Fruit fly (Drosophila melanogaster) whole organism, embryonic: Measurements from ENCODE around the gene Nf-YC.

ENCODE experiments used
- Antp ChIP-seq: fragments of 200-800 bp; sonication (Bioruptor generic); optimal IDR thresholded peaks from 3 replicates; lab custom pipeline; 2016; ENCODE audit warnings: missing biosample characterization, missing genetic modification characterization
- Atf-2 ChIP-seq: fragments of 200-800 bp; sonication (Bioruptor generic); optimal IDR thresholded peaks from 2 replicates; lab custom pipeline; 2016; ENCODE audit warnings: missing biosample characterization, missing genetic modification characterization
- B-H1 ChIP-seq: fragments of 200-800 bp; sonication (Bioruptor generic); IDR thresholded peaks from 3 replicates; pipeline ENCODE4 v1.3.6; 2022; ENCODE audit warnings: missing biosample characterization, missing genetic modification characterization
- Bdp1 ChIP-seq: fragments of 200-800 bp; sonication (Bioruptor generic); optimal IDR thresholded peaks from 3 replicates; lab custom pipeline; 2016; ENCODE audit warnings: missing biosample characterization, missing genetic modification characterization
- C15 ChIP-seq: fragments of 200-800 bp; sonication (Bioruptor generic); IDR thresholded peaks from 3 replicates; pipeline ENCODE4 v1.3.6; 2022; ENCODE audit warnings: missing biosample characterization, missing genetic modification characterization
- CG10274 ChIP-seq: fragments of 200-800 bp; sonication (Bioruptor generic); optimal IDR thresholded peaks from 3 replicates; lab custom pipeline; 2017; ENCODE audit warnings: missing biosample characterization, mild to moderate bottlenecking, missing genetic modification characterization
- CG10959 ChIP-seq: fragments of 200-800 bp; sonication (Bioruptor generic); IDR thresholded peaks from 2 replicates; pipeline ENCODE4 v1.3.6; 2022; ENCODE audit warnings: missing biosample characterization, missing genetic modification characterization
- CG10979 ChIP-seq: fragments of 200-800 bp; sonication (Bioruptor generic); optimal IDR thresholded peaks from 2 replicates; lab custom pipeline; 2018; ENCODE audit warnings: missing biosample characterization, mild to moderate bottlenecking, missing genetic modification characterization, moderate library complexity
- CG11085 ChIP-seq: fragments of 200-800 bp; sonication (Bioruptor generic); IDR thresholded peaks from 2 replicates; pipeline ENCODE4 v1.3.6; 2022; ENCODE audit warnings: missing biosample characterization, missing genetic modification characterization
- CG13287 ChIP-seq: fragments of 200-800 bp; sonication (Bioruptor generic); IDR thresholded peaks from 2 replicates; pipeline ENCODE4 v1.3.6; 2022; ENCODE audit warnings: missing biosample characterization, missing genetic modification characterization; ENCODE audit not compliant: partially characterized antibody
- CG13296 ChIP-seq: fragments of 200-800 bp; sonication (Bioruptor generic); optimal IDR thresholded peaks from 3 replicates; lab custom pipeline; 2018; ENCODE audit warnings: missing biosample characterization, mild to moderate bottlenecking, missing genetic modification characterization
- CG14050 ChIP-seq: fragments of 200-800 bp; sonication (Bioruptor generic); IDR thresholded peaks from 3 replicates; pipeline ENCODE4 v1.3.6; 2022; ENCODE audit warnings: missing biosample characterization, missing genetic modification characterization
- CG15011 ChIP-seq: fragments of 200-800 bp; sonication (Bioruptor generic); optimal IDR thresholded peaks from 3 replicates; lab custom pipeline; 2018; ENCODE audit warnings: missing biosample characterization, mild to moderate bottlenecking, missing genetic modification characterization
- CG30431 ChIP-seq: fragments of 200-800 bp; sonication (Bioruptor generic); optimal IDR thresholded peaks from 2 replicates; lab custom pipeline; 2017; ENCODE audit warnings: missing biosample characterization, missing genetic modification characterization
- CG3281 ChIP-seq: fragments of 200-800 bp; sonication (Bioruptor generic); optimal IDR thresholded peaks from 3 replicates; lab custom pipeline; 2017; ENCODE audit warnings: missing biosample characterization, mild to moderate bottlenecking, missing genetic modification characterization
- CG3726 ChIP-seq: fragments of 200-800 bp; sonication (Bioruptor generic); IDR thresholded peaks from 3 replicates; pipeline ENCODE4, ENCODE4 v1.3.6; 2022; ENCODE audit warnings: missing biosample characterization, missing genetic modification characterization
- CG3995 ChIP-seq: fragments of 200-800 bp; sonication (Bioruptor generic); optimal IDR thresholded peaks from 3 replicates; lab custom pipeline; 2016; ENCODE audit warnings: missing biosample characterization, missing genetic modification characterization
- CG6175 ChIP-seq: fragments of 200-800 bp; sonication (Bioruptor generic); IDR thresholded peaks from 3 replicates; pipeline ENCODE4 v1.3.6; 2022; ENCODE audit warnings: missing biosample characterization, missing genetic modification characterization
- CG6791 ChIP-seq: fragments of 200-800 bp; sonication (Bioruptor generic); IDR thresholded peaks from 3 replicates; pipeline ENCODE4 v1.3.6; 2022; ENCODE audit warnings: missing biosample characterization, missing genetic modification characterization; ENCODE audit not compliant: partially characterized antibody
- CG6813 ChIP-seq: fragments of 200-800 bp; sonication (Bioruptor generic); optimal IDR thresholded peaks from 2 replicates; lab custom pipeline; 2017; ENCODE audit warnings: missing biosample characterization, missing genetic modification characterization, mild to moderate bottlenecking, moderate library complexity, missing genetic modification reagents
- CG7357 ChIP-seq: fragments of 200-800 bp; sonication (Bioruptor generic); IDR thresholded peaks from 3 replicates; pipeline ENCODE4 v1.3.6; 2022; ENCODE audit warnings: missing biosample characterization, missing genetic modification characterization
- Camta ChIP-seq: fragments of 200-800 bp; sonication (Bioruptor generic); optimal IDR thresholded peaks from 2 replicates; lab custom pipeline; 2016; ENCODE audit warnings: missing biosample characterization, missing genetic modification characterization
- ERR ChIP-seq: fragments of 200-800 bp; sonication (Bioruptor generic); optimal IDR thresholded peaks from 2 replicates; lab custom pipeline; 2016; ENCODE audit warnings: missing biosample characterization, missing genetic modification characterization
- Gug ChIP-seq: fragments of 200-800 bp; sonication (Bioruptor generic); IDR thresholded peaks from 4 replicates; pipeline ENCODE4 v1.3.6; 2022; ENCODE audit warnings: missing biosample characterization, missing genetic modification characterization
- H2.0 ChIP-seq: fragments of 200-800 bp; sonication (Bioruptor generic); IDR thresholded peaks from 2 replicates; pipeline ENCODE4 v1.3.6; 2022; ENCODE audit warnings: missing biosample characterization, missing genetic modification characterization
- Hr3 ChIP-seq: fragments of 200-800 bp; sonication (Bioruptor generic); optimal IDR thresholded peaks from 3 replicates; lab custom pipeline; 2016; ENCODE audit warnings: missing biosample characterization, missing genetic modification characterization
- Meics ChIP-seq: fragments of 200-800 bp; sonication (Bioruptor generic); optimal IDR thresholded peaks from 2 replicates; lab custom pipeline; 2017; ENCODE audit warnings: missing biosample characterization, mild to moderate bottlenecking, missing genetic modification characterization
- NFAT ChIP-seq: fragments of 200-800 bp; sonication (Bioruptor generic); IDR thresholded peaks from 2 replicates; pipeline ENCODE4 v1.3.6; 2022; ENCODE audit warnings: missing biosample characterization, missing genetic modification characterization
- Optix ChIP-seq: fragments of 200-800 bp; sonication (Bioruptor generic); IDR thresholded peaks from 3 replicates; pipeline ENCODE4 v1.3.6; 2022; ENCODE audit warnings: missing biosample characterization, missing genetic modification characterization
- Rfx ChIP-seq: fragments of 200-800 bp; sonication (Bioruptor generic); IDR thresholded peaks from 2 replicates; pipeline ENCODE4 v1.3.6; 2022; ENCODE audit warnings: missing biosample characterization, missing genetic modification characterization
- Stat92E ChIP-seq, 3 experiments: fragments of >200 bp in 2 of 3; fragments of 200-800 bp in 1 of 3; sonication (Bioruptor generic) in 1 of 3; optimal IDR thresholded peaks; 2 replicates each; lab custom pipeline; 2017 to 2019; ENCODE audit warnings: missing biosample characterization in 3 of 3, missing genetic modification characterization in 3 of 3, mild to moderate bottlenecking in 1 of 3, moderate library complexity in 1 of 3
- TFAM ChIP-seq: fragments of 200-800 bp; sonication (Bioruptor generic); optimal IDR thresholded peaks from 2 replicates; lab custom pipeline; 2017; ENCODE audit warnings: missing biosample characterization, missing genetic modification characterization, inconsistent platforms
- YL-1 ChIP-seq: fragments of 200-800 bp; sonication (Bioruptor generic); optimal IDR thresholded peaks from 3 replicates; lab custom pipeline; 2017; ENCODE audit warnings: missing biosample characterization, mild to moderate bottlenecking, missing genetic modification characterization
- amos ChIP-seq: fragments of 200-800 bp; sonication (Bioruptor generic); IDR thresholded peaks from 2 replicates; pipeline ENCODE4 v1.3.6; 2022; ENCODE audit warnings: missing biosample characterization, missing genetic modification characterization; ENCODE audit not compliant: partially characterized antibody
- br ChIP-seq: fragments of >200 bp; optimal IDR thresholded peaks from 2 replicates; lab custom pipeline; 2017
- cwo ChIP-seq: fragments of 200-800 bp; sonication (Bioruptor generic); optimal IDR thresholded peaks from 3 replicates; lab custom pipeline; 2017; ENCODE audit warnings: missing biosample characterization, missing genetic modification characterization, mild to moderate bottlenecking, moderate library complexity, missing genetic modification reagents
- disco-r ChIP-seq: fragments of 200-800 bp; sonication (Bioruptor generic); optimal IDR thresholded peaks from 2 replicates; lab custom pipeline; 2016; ENCODE audit warnings: missing biosample characterization, missing genetic modification characterization
- exex ChIP-seq: fragments of 200-800 bp; sonication (Bioruptor generic); optimal IDR thresholded peaks from 4 replicates; lab custom pipeline; 2018; ENCODE audit warnings: missing biosample characterization, mild to moderate bottlenecking, missing genetic modification characterization, moderate library complexity
- eyg ChIP-seq: fragments of 200-800 bp; sonication (Bioruptor generic); optimal IDR thresholded peaks from 3 replicates; lab custom pipeline; 2016; ENCODE audit warnings: missing biosample characterization, missing genetic modification characterization
- fru ChIP-seq: fragments of >200 bp; optimal IDR thresholded peaks from 2 replicates; lab custom pipeline; 2017
- fu2 ChIP-seq: fragments of 200-800 bp; sonication (Bioruptor generic); optimal IDR thresholded peaks from 2 replicates; lab custom pipeline; 2016; ENCODE audit warnings: missing biosample characterization, missing genetic modification characterization
- gsb ChIP-seq: fragments of 200-800 bp; sonication (Bioruptor generic); IDR thresholded peaks from 2 replicates; pipeline ENCODE4 v1.3.6; 2022; ENCODE audit warnings: missing biosample characterization, missing genetic modification characterization
- org-1 ChIP-seq: fragments of 200-800 bp; sonication (Bioruptor generic); optimal IDR thresholded peaks from 2 replicates; lab custom pipeline; 2017; ENCODE audit warnings: missing biosample characterization, missing genetic modification characterization
- rib ChIP-seq: fragments of 200-800 bp; sonication (Bioruptor generic); IDR thresholded peaks from 2 replicates; pipeline ENCODE4 v1.3.6; 2022; ENCODE audit warnings: missing biosample characterization, missing genetic modification characterization
- ro ChIP-seq: fragments of 200-800 bp; sonication (Bioruptor generic); IDR thresholded peaks from 2 replicates; pipeline ENCODE4 v1.3.6; 2022; ENCODE audit warnings: missing biosample characterization, missing genetic modification characterization
- sd ChIP-seq: fragments of 200-800 bp; sonication (Bioruptor generic); optimal IDR thresholded peaks from 3 replicates; lab custom pipeline; 2018; ENCODE audit warnings: missing biosample characterization, mild to moderate bottlenecking, missing genetic modification characterization, moderate library complexity
- seq ChIP-seq: fragments of 200-800 bp; sonication (Bioruptor generic); IDR thresholded peaks from 2 replicates; pipeline ENCODE4 v1.3.6; 2022; ENCODE audit warnings: missing biosample characterization, missing genetic modification characterization
- sna ChIP-seq: fragments of 200-800 bp; sonication (Bioruptor generic); IDR thresholded peaks from 2 replicates; pipeline ENCODE4 v1.3.6; 2022; ENCODE audit warnings: missing biosample characterization, missing genetic modification characterization; ENCODE audit not compliant: partially characterized antibody
- vfl ChIP-seq: fragments of 200-800 bp; sonication (Bioruptor generic); optimal IDR thresholded peaks from 2 replicates; lab custom pipeline; 2016; ENCODE audit warnings: missing biosample characterization, missing genetic modification characterization
- wor ChIP-seq: fragments of 200-800 bp; sonication (Bioruptor generic); IDR thresholded peaks from 2 replicates; pipeline ENCODE4 v1.3.6; 2022; ENCODE audit warnings: missing biosample characterization, missing genetic modification characterization

Nf-YC gene

DNA sequence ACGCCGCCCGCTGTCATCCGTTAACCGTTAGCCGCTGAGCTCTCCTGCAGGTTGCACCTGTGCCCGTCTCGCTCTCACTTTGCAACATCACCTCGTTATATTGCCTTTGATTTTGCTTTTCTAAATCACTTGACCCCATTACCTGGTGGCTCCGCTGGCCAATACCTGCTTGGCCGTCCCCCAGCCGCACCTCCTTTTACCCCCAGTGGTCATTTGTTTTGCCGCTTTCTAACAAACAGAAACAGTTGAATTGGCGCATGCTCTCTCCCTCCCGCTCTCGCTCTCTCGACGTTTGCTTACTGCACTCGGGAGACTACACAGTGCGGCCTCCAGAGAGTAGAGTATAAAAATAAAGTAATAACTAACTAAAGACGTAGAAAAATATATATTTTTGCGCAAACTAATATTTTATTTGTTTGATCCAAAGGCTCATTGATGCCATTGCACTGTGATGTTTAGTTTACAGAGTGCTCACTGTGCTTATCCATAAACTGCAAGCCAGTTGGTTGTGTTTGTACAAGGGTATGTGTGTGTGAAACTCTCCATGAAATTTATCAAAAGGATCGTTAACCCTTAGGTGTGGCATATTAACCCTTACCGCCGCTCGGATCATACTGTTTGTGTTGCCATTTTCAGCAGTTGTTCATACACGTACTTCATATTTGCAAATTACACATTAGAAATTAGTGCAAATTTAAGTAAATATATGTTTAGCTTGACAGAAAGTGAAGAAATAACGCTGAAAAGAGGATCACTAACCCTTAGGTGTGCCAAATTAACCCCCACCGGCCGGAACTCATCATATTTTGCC lies 16.0 kb downstream of the Nf-YC start (continued):
- TF ChIP-seq CG15011 (GFP tag; lab: Kevin White, UChicago) (no peak), sna (GFP tag; lab: Robert Waterston, UW) (no peak), exex (peak; percentile 23), CG14050 (GFP tag; lab: Robert Waterston, UW) (peak; percentile 84), CG3726 (peak; percentile 86), CG3281 (GFP tag; lab: Kevin White, UChicago) (peak; percentile 73), Camta (GFP tag; lab: Kevin White, UChicago) (peak; percentile 39), ro (GFP tag; lab: Robert Waterston, UW) (peak; percentile 50; the same call in 1 of the 2 replicates), CG10959 (GFP tag; lab: Robert Waterston, UW) (peak; percentile 86), H2.0 (GFP tag; lab: Robert Waterston, UW) (peak; percentile 87), CG10274 (GFP tag; lab: Kevin White, UChicago) (peak; percentile 20), amos (GFP tag; lab: Robert Waterston, UW) (no peak), Optix (GFP tag; lab: Robert Waterston, UW) (peak; percentile 89), CG30431 (GFP tag; lab: Kevin White, UChicago) (peak; percentile 59), CG11085 (GFP tag; lab: Robert Waterston, UW) (peak; percentile 73), Stat92E (GFP tag; optimal IDR thresholded peaks at IDR 0.05; lab: Kevin White, UChicago) (no peak), CG3995 (peak; percentile 23), CG10979 (tag; lab: Kevin White, UChicago) (peak; percentile 68), rib (GFP tag; lab: Robert Waterston, UW) (peak; percentile 78), TFAM (peak; percentile 40), Bdp1 (GFP tag; lab: Kevin White, UChicago) (peak; percentile 38), Hr3 (GFP tag; lab: Kevin White, UChicago) (peak; percentile 73), fu2 (no peak), fru (no peak), CG7357 (GFP tag; lab: Robert Waterston, UW) (peak; percentile 64; the same call in 1 of the 3 replicates), CG13296 (peak; percentile 61), CG6813 (peak; percentile 29), org-1 (peak; percentile 60), B-H1 (GFP tag; lab: Robert Waterston, UW) (peak; percentile 84), vfl (GFP tag; lab: Kevin White, UChicago) (peak; percentile 33), Antp (GFP tag; lab: Kevin White, UChicago) (peak; percentile 55), Atf-2 (peak; percentile 76), NFAT (GFP tag; lab: Robert Waterston, UW) (peak; percentile 84), disco-r (peak; percentile 41), YL-1 (no peak), Rfx (GFP tag; lab: Robert Waterston, UW) (peak; percentile 90), wor (GFP tag; lab: Robert Waterston, UW) (peak; percentile 83), CG6175 (peak; percentile 71; the same call in 2 of the 3 replicates), seq (GFP tag; lab: Robert Waterston, UW) (peak; percentile 89), eyg (GFP tag; lab: Kevin White, UChicago) (no peak), gsb (GFP tag; lab: Robert Waterston, UW) (peak; percentile 46; the same call in 1 of the 2 replicates), br (lab: Kevin White, UChicago) (no peak), Meics (GFP tag; lab: Kevin White, UChicago) (peak; percentile 78), Gug (GFP tag; lab: Robert Waterston, UW) (peak; percentile 90), cwo (GFP tag; lab: Kevin White, UChicago) (peak; percentile 69), CG6791 (GFP tag; lab: Robert Waterston, UW) (no peak), C15 (GFP tag; lab: Robert Waterston, UW) (peak; percentile 24; the same call in 1 of the 3 replicates), sd (tag; lab: Kevin White, UChicago) (no peak), CG13287 (GFP tag; lab: Robert Waterston, UW) (no peak), ERR (GFP tag; lab: Kevin White, UChicago) (no peak)
